Worm (Caenorhabditis elegans) whole organism, L1 larva: ENCODE measurements around the gene tub-1.

Experiments
- C04F5.9 ChIP-seq: sonication (generic microtip); optimal IDR thresholded peaks from 2 replicates; lab custom pipeline; 2016; ENCODE audit warnings: missing genetic modification characterization, missing compliant biosample characterization
- C34B4.2 ChIP-seq: sonication (generic microtip); optimal IDR thresholded peaks from 2 replicates; lab custom pipeline; 2017; ENCODE audit warnings: mild to moderate bottlenecking, missing genetic modification characterization, missing compliant biosample characterization
- F16B12.6 ChIP-seq: fragments of 150-350 bp; optimal IDR thresholded peaks from 2 replicates; lab custom pipeline; 2014; ENCODE audit warnings: missing biosample characterization, missing genetic modification characterization
- Y116A8C.19 ChIP-seq: sonication (generic microtip); optimal IDR thresholded peaks from 2 replicates; lab custom pipeline; 2016; ENCODE audit warnings: missing compliant biosample characterization, missing genetic modification characterization, borderline replicate concordance
- aha-1 ChIP-seq: fragments of 150-350 bp; optimal IDR thresholded peaks from 2 replicates; lab custom pipeline; 2014; ENCODE audit warnings: missing biosample characterization, missing genetic modification characterization
- alr-1 ChIP-seq: fragments of 200-800 bp; sonication (Bioruptor generic); optimal IDR thresholded peaks from 2 replicates; lab custom pipeline; 2018; ENCODE audit warnings: borderline replicate concordance, mild to moderate bottlenecking, missing genetic modification characterization, missing compliant biosample characterization
- aly-2 ChIP-seq: fragments of 150-350 bp; optimal IDR thresholded peaks from 2 replicates; lab custom pipeline; 2014; ENCODE audit warnings: missing biosample characterization, missing genetic modification characterization
- ama-1 ChIP-seq: fragments of 150-350 bp; optimal IDR thresholded peaks from 2 replicates; lab custom pipeline; 2014
- blmp-1 ChIP-seq: fragments of 150-350 bp; optimal IDR thresholded peaks from 2 replicates; lab custom pipeline; 2014; ENCODE audit warnings: missing biosample characterization, missing genetic modification characterization
- ceh-63 ChIP-seq: fragments of 200-800 bp; sonication (Bioruptor generic); optimal IDR thresholded peaks from 2 replicates; lab custom pipeline; 2018; ENCODE audit warnings: mild to moderate bottlenecking, missing genetic modification characterization, missing compliant biosample characterization
- ceh-8 ChIP-seq: fragments of 200-800 bp; sonication (Bioruptor generic); optimal IDR thresholded peaks from 2 replicates; lab custom pipeline; 2018; ENCODE audit warnings: mild to moderate bottlenecking, missing genetic modification characterization, moderate library complexity, missing compliant biosample characterization
- ceh-82 ChIP-seq, 3 experiments: fragments of 150-350 bp in 1 of 3; sonication (generic microtip) in 2 of 3; optimal IDR thresholded peaks; 2 replicates each; lab custom pipeline; 2014 to 2017; ENCODE audit warnings: missing biosample characterization in 3 of 3, missing genetic modification characterization in 3 of 3
- ceh-90 ChIP-seq: sonication (generic microtip); optimal IDR thresholded peaks from 2 replicates; lab custom pipeline; 2016; ENCODE audit warnings: missing genetic modification characterization, missing compliant biosample characterization
- dpl-1 ChIP-seq, 3 experiments: fragments of 150-350 bp in 2 of 3; sonication (generic microtip) in 1 of 3; optimal IDR thresholded peaks; 2 replicates each; lab custom pipeline; 2014 to 2017; ENCODE audit warnings: missing biosample characterization in 3 of 3, missing genetic modification characterization in 3 of 3, missing genetic modification reagents in 3 of 3
- efl-1 ChIP-seq, 4 experiments: fragments of 150-350 bp; optimal IDR thresholded peaks in 3 of 4; peaks in 1 of 4; 1 replicate in 1 of 4; 2 replicates in 3 of 4; lab custom pipeline; 2014; ENCODE audit warnings: missing biosample characterization in 2 of 4, missing genetic modification characterization in 2 of 4, missing genetic modification reagents in 2 of 4
- egl-13 ChIP-seq: sonication (generic microtip); optimal IDR thresholded peaks from 2 replicates; lab custom pipeline; 2016; ENCODE audit warnings: missing genotype, missing genetic modification reagents, missing genetic modification characterization, missing compliant biosample characterization
- egl-27 ChIP-seq, 2 experiments: fragments of 150-350 bp in 1 of 2; sonication (generic microtip); optimal IDR thresholded peaks; 3 replicates each; lab custom pipeline; 2017 to 2018; ENCODE audit warnings: missing biosample characterization in 2 of 2, missing genetic modification characterization in 2 of 2, missing genetic modification reagents in 2 of 2
- ets-5 ChIP-seq: fragments of 200-800 bp; sonication (Bioruptor generic); IDR thresholded peaks from 2 replicates; pipeline ENCODE4 v1.3.6; 2022; ENCODE audit warnings: missing genetic modification characterization, missing compliant biosample characterization
- fkh-10 ChIP-seq: sonication (generic microtip); optimal IDR thresholded peaks from 2 replicates; lab custom pipeline; 2017; ENCODE audit warnings: missing biosample characterization, missing genetic modification reagents, missing genetic modification characterization
- fkh-4 ChIP-seq: sonication (generic microtip); optimal IDR thresholded peaks from 2 replicates; lab custom pipeline; 2016; ENCODE audit warnings: missing compliant biosample characterization, missing genetic modification characterization, borderline replicate concordance
- fkh-8 ChIP-seq: sonication (generic microtip); optimal IDR thresholded peaks from 2 replicates; lab custom pipeline; 2016; ENCODE audit warnings: mild to moderate bottlenecking, missing genetic modification characterization, missing compliant biosample characterization
- fos-1 ChIP-seq: fragments of 150-350 bp; optimal IDR thresholded peaks from 2 replicates; lab custom pipeline; 2014; ENCODE audit warnings: missing biosample characterization, missing genetic modification characterization
- hlh-4 ChIP-seq: sonication (generic microtip); optimal IDR thresholded peaks from 2 replicates; lab custom pipeline; 2016; ENCODE audit warnings: mild to moderate bottlenecking, missing genetic modification characterization, missing compliant biosample characterization
- jun-1 ChIP-seq: fragments of 150-350 bp; optimal IDR thresholded peaks from 2 replicates; lab custom pipeline; 2014; ENCODE audit warnings: missing biosample characterization, missing genetic modification reagents, missing genetic modification characterization
- lin-13 ChIP-seq: fragments of 150-350 bp; optimal IDR thresholded peaks from 2 replicates; lab custom pipeline; 2014; ENCODE audit warnings: missing biosample characterization, missing genetic modification reagents, missing genetic modification characterization
- lin-14 ChIP-seq: fragments of 200-800 bp; sonication (Bioruptor generic); optimal IDR thresholded peaks from 2 replicates; lab custom pipeline; 2018; ENCODE audit warnings: mild to moderate bottlenecking, missing genetic modification characterization, moderate library complexity, missing compliant biosample characterization
- lin-39 ChIP-seq: fragments of 150-350 bp; optimal IDR thresholded peaks from 2 replicates; lab custom pipeline; 2014; ENCODE audit warnings: missing biosample characterization, missing genetic modification reagents, missing genetic modification characterization
- lir-3 ChIP-seq: sonication (generic microtip); optimal IDR thresholded peaks from 2 replicates; lab custom pipeline; 2016; ENCODE audit warnings: mild to moderate bottlenecking, missing genetic modification characterization, moderate library complexity, missing compliant biosample characterization; ENCODE audit not compliant: poor library complexity
- mdl-1 ChIP-seq, 2 experiments: fragments of 150-350 bp; optimal IDR thresholded peaks; 2 replicates each; lab custom pipeline; 2014 to 2017; ENCODE audit warnings: missing biosample characterization in 2 of 2, missing genetic modification characterization in 2 of 2, inconsistent platforms in 1 of 2
- mef-2 ChIP-seq: fragments of 150-350 bp; optimal IDR thresholded peaks from 2 replicates; lab custom pipeline; 2014; ENCODE audit warnings: missing biosample characterization, missing genetic modification characterization
- mep-1 ChIP-seq: fragments of 150-350 bp; optimal IDR thresholded peaks from 2 replicates; lab custom pipeline; 2014; ENCODE audit warnings: missing biosample characterization, missing genetic modification characterization
- nhr-19 ChIP-seq: fragments of 200-800 bp; sonication (Bioruptor generic); conservative IDR thresholded peaks from 2 replicates; pipeline ENCODE4 v1.3.6; 2022; ENCODE audit warnings: missing genetic modification characterization, missing compliant biosample characterization
- nhr-28 ChIP-seq: fragments of 150-350 bp; optimal IDR thresholded peaks from 2 replicates; lab custom pipeline; 2014; ENCODE audit warnings: missing biosample characterization, missing genetic modification characterization
- nhr-76 ChIP-seq: sonication (generic microtip); optimal IDR thresholded peaks from 2 replicates; lab custom pipeline; 2017; ENCODE audit warnings: missing biosample characterization, missing genetic modification characterization
- nhr-77 ChIP-seq: fragments of 150-350 bp; optimal IDR thresholded peaks from 2 replicates; lab custom pipeline; 2014; ENCODE audit warnings: missing biosample characterization, missing genetic modification characterization
- nhr-85 ChIP-seq: sonication (generic microtip); peaks from one replicate; lab custom pipeline; 2016; ENCODE audit warnings: missing genetic modification characterization, inconsistent platforms, missing compliant biosample characterization
- pax-3 ChIP-seq: fragments of 200-800 bp; sonication (Bioruptor generic); optimal IDR thresholded peaks from 2 replicates; lab custom pipeline; 2018; ENCODE audit warnings: mild to moderate bottlenecking, missing genetic modification characterization, moderate library complexity, missing compliant biosample characterization
- rnt-1 ChIP-seq: sonication (generic microtip); optimal IDR thresholded peaks from 2 replicates; lab custom pipeline; 2016; ENCODE audit warnings: mild to moderate bottlenecking, missing genetic modification characterization, moderate library complexity, missing compliant biosample characterization
- skn-1 ChIP-seq: fragments of 150-350 bp; optimal IDR thresholded peaks from 2 replicates; lab custom pipeline; 2014; ENCODE audit warnings: missing biosample characterization, missing genetic modification characterization
- snpc-4 ChIP-seq: fragments of 150-350 bp; optimal IDR thresholded peaks from 2 replicates; lab custom pipeline; 2014; ENCODE audit warnings: missing biosample characterization, missing genetic modification characterization
- tlp-1 ChIP-seq: fragments of 150-350 bp; optimal IDR thresholded peaks from 2 replicates; lab custom pipeline; 2014; ENCODE audit warnings: missing biosample characterization, missing genetic modification characterization
- unc-130 ChIP-seq: fragments of 150-350 bp; optimal IDR thresholded peaks from 2 replicates; lab custom pipeline; 2017; ENCODE audit warnings: missing biosample characterization, missing genetic modification characterization, inconsistent platforms
- unc-30 ChIP-seq: sonication (generic microtip); optimal IDR thresholded peaks from 2 replicates; lab custom pipeline; 2017; ENCODE audit warnings: missing biosample characterization, missing genetic modification characterization
- unc-62 ChIP-seq: fragments of 150-350 bp; optimal IDR thresholded peaks from 2 replicates; lab custom pipeline; 2014; ENCODE audit warnings: missing biosample characterization, missing genetic modification reagents, missing genetic modification characterization
- vab-15 ChIP-seq: sonication (generic microtip); optimal IDR thresholded peaks from 2 replicates; lab custom pipeline; 2017; ENCODE audit warnings: missing genotype, mild to moderate bottlenecking, missing genetic modification characterization, missing compliant biosample characterization
- xbp-1 ChIP-seq: sonication (generic microtip); optimal IDR thresholded peaks from 2 replicates; lab custom pipeline; 2016; ENCODE audit warnings: missing genetic modification characterization, missing compliant biosample characterization
- ztf-11 ChIP-seq, 2 experiments: sonication (generic microtip); optimal IDR thresholded peaks; 2 replicates each; lab custom pipeline; 2016 to 2017; ENCODE audit warnings: missing genetic modification characterization in 2 of 2, missing biosample characterization in 1 of 2, missing compliant biosample characterization in 1 of 2
- ztf-4 ChIP-seq: fragments of 150-350 bp; optimal IDR thresholded peaks from 2 replicates; lab custom pipeline; 2014; ENCODE audit warnings: missing biosample characterization, missing genetic modification characterization

Gene tub-1

ce11 chrII:8126132-8126531 is 30.6 kb downstream of the tub-1 start (continued):
- TF ChIP-seq mef-2 (tag; lab: Kevin White, UChicago), result no peak
- TF ChIP-seq hlh-4 (tag; lab: Kevin White, UChicago), result no peak
- TF ChIP-seq efl-1 (optimal IDR thresholded peaks at IDR 0.05; lab: Kevin White, UChicago), result peak in 1 of 2 experiments; percentile 8
- TF ChIP-seq efl-1 (GFP tag; optimal IDR thresholded peaks at IDR 0.05 in 1 of 2; lab: Kevin White, UChicago), result peak in 1 of 2 experiments; percentile 0
- TF ChIP-seq, all 84 proteins: peak for 27

ce11 chrII:8125439-8125838 is 31.3 kb downstream of the tub-1 start:
- TF ChIP-seq nhr-85 (tag; lab: Kevin White, UChicago) (no peak), blmp-1 (tag; lab: Kevin White, UChicago) (peak; percentile 73), efl-1 (optimal IDR thresholded peaks at IDR 0.05; lab: Kevin White, UChicago) (no peak), efl-1 (GFP tag; optimal IDR thresholded peaks at IDR 0.05 in 1 of 2; lab: Kevin White, UChicago) (peak in 1 of 2 experiments; percentile 86), snpc-4 (tag; lab: Kevin White, UChicago) (no peak), lin-14 (GFP tag; lab: Kevin White, UChicago) (peak; percentile 8), xbp-1 (tag; lab: Kevin White, UChicago) (no peak)

- TF ChIP-seq mep-1 (tag; lab: Kevin White, UChicago), result peak; percentile 78
- TF ChIP-seq aha-1, result no peak
- peak; percentile 80 for TF ChIP-seq skn-1 (tag; lab: Kevin White, UChicago)
- no peak for TF ChIP-seq ets-5 (GFP tag; lab: Robert Waterston, UW)
- TF ChIP-seq snpc-4 (tag; lab: Kevin White, UChicago), result peak; percentile 33
- no peak for TF ChIP-seq nhr-85 (tag; lab: Kevin White, UChicago)
- TF ChIP-seq alr-1 (tag; lab: Kevin White, UChicago), result no peak
- TF ChIP-seq rnt-1 (tag; lab: Kevin White, UChicago), result peak; percentile 44
- no peak for TF ChIP-seq nhr-77 (tag; lab: Kevin White, UChicago)
- no peak for TF ChIP-seq Y116A8C.19 (tag; lab: Kevin White, UChicago)
- no peak for TF ChIP-seq ztf-11 (tag; optimal IDR thresholded peaks at IDR 0.05; lab: Kevin White, UChicago)
- no peak for TF ChIP-seq egl-13 (tag; lab: Kevin White, UChicago)
- no peak for TF ChIP-seq unc-62
- TF ChIP-seq C34B4.2 (tag; lab: Kevin White, UChicago), result no peak
- TF ChIP-seq ceh-8 (GFP tag; lab: Kevin White, UChicago), result no peak
- no peak for TF ChIP-seq nhr-28 (tag; lab: Kevin White, UChicago)
- TF ChIP-seq jun-1 (tag; lab: Kevin White, UChicago), result peak; percentile 12
- TF ChIP-seq nhr-19 (GFP tag; lab: Robert Waterston, UW), result no peak
- TF ChIP-seq fkh-4 (tag; lab: Kevin White, UChicago), result no peak
- TF ChIP-seq aly-2 (tag; lab: Kevin White, UChicago), result no peak
- no peak for TF ChIP-seq unc-30 (tag; lab: Kevin White, UChicago)
- TF ChIP-seq tlp-1, result no peak
- TF ChIP-seq fkh-10 (GFP tag; lab: Kevin White, UChicago), result no peak
- TF ChIP-seq lin-14 (GFP tag; lab: Kevin White, UChicago), result peak; percentile 47
- TF ChIP-seq vab-15 (tag; lab: Kevin White, UChicago), result no peak
- TF ChIP-seq ceh-63 (GFP tag; lab: Kevin White, UChicago), result no peak
- no peak for TF ChIP-seq nhr-76 (tag; lab: Kevin White, UChicago)
- TF ChIP-seq dpl-1 (GFP tag; optimal IDR thresholded peaks at IDR 0.05; lab: Kevin White, UChicago), result peak; percentile 54 to 75 (median 70)
- no peak for TF ChIP-seq ceh-90
- TF ChIP-seq fkh-8 (tag; lab: Kevin White, UChicago), result peak; percentile 48
- TF ChIP-seq mdl-1 (tag; optimal IDR thresholded peaks at IDR 0.05; lab: Kevin White, UChicago), result peak in 1 of 2 experiments; percentile 53
- TF ChIP-seq ceh-82 (tag; optimal IDR thresholded peaks at IDR 0.05; lab: Kevin White, UChicago), result peak in 2 of 3 experiments; percentile 31 to 50
- peak; percentile 85 for TF ChIP-seq F16B12.6
- peak; percentile 35 for TF ChIP-seq fos-1
- TF ChIP-seq pax-3 (tag; lab: Kevin White, UChicago), result no peak
- no peak for TF ChIP-seq lin-39 (tag; lab: Kevin White, UChicago)
- no peak for TF ChIP-seq C04F5.9 (tag; lab: Kevin White, UChicago)
- no peak for TF ChIP-seq lin-13 (GFP tag; lab: Kevin White, UChicago)
- TF ChIP-seq egl-27 (tag; optimal IDR thresholded peaks at IDR 0.05; lab: Kevin White, UChicago), result no peak
- no peak for TF ChIP-seq ztf-4 (tag; lab: Kevin White, UChicago)
- TF ChIP-seq mef-2 (tag; lab: Kevin White, UChicago), result no peak
- TF ChIP-seq unc-130, result peak; percentile 80
- no peak for TF ChIP-seq lir-3 (tag; lab: Kevin White, UChicago)
- no peak for TF ChIP-seq ama-1 (lab: Kevin White, UChicago)
Observed at ce11 chrII:8124867-8125266, 31.9 kb downstream of the tub-1 start, which contains the start of gene ire-1. TSS of gene ire-1 (minus strand) at chrII:8124910.
